Worm (Caenorhabditis elegans): Measurements from ENCODE around the gene F38B6.8.

DNA sequence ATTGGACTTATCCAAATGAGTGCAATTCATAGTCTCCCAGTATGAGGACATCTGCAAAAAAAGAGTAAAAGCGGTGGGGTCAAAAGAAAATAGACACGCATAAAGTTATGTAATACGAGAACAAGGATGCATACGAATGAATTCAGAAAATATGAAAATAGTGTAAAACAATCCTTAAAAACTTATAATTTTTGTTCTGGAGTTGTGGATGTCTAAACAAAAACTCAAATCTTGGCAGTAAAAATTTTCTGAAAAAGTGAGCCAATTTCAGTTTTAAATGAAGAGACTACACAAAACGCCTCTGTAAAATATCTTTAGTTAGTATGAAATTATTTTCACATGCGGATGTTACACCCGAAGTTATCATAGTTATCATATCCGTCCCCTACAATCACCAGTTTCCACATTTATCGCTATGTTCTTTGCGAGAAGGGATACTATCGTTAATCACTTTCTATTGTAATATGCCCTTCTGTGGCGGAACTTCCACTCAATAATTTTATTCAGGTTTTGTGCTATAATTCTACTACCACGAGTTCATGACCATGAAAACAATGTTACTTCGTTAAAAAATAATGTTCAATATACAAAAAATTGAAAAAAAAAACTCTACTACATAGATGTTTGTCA is 41.9 kb downstream of the F38B6.8 start, which contains the start of gene nhr-120:
- TF ChIP-seq unc-130 (GFP tag; optimal IDR thresholded peaks at IDR 0.05), result no peak
- no peak for TF ChIP-seq F10E7.11 (tag; optimal IDR thresholded peaks at IDR 0.05)
- TF ChIP-seq ztf-6 (GFP tag; IDR thresholded peaks at IDR 0.05), result no peak
- no peak for TF ChIP-seq ets-4 (GFP tag; optimal IDR thresholded peaks at IDR 0.05)
- no peak for TF ChIP-seq K11D2.4 (GFP tag; IDR thresholded peaks at IDR 0.05)

All from whole organism, young adult.